Worm (Caenorhabditis elegans) whole organism, mixed stage, embryonic: ENCODE data around the gene ZC443.7.

Experiments used
- blmp-1 ChIP-seq: fragments of 150-350 bp; optimal IDR thresholded peaks from 2 replicates; lab custom pipeline; 2014; ENCODE audit warnings: missing biosample characterization, missing genetic modification characterization
- ces-1 ChIP-seq: fragments of 150-350 bp; optimal IDR thresholded peaks from 2 replicates; lab custom pipeline; 2014; ENCODE audit warnings: missing biosample characterization, missing genetic modification reagents, missing genetic modification characterization
- flh-1 ChIP-seq: fragments of 200-800 bp; sonication (Bioruptor generic); optimal IDR thresholded peaks from 2 replicates; lab custom pipeline; 2018; ENCODE audit warnings: mild to moderate bottlenecking, missing genetic modification characterization, moderate library complexity, missing compliant biosample characterization
- lsy-2 ChIP-seq: fragments of 150-350 bp; optimal IDR thresholded peaks from 2 replicates; lab custom pipeline; 2014; ENCODE audit warnings: missing biosample characterization, missing genetic modification characterization
- mep-1 ChIP-seq: fragments of 150-350 bp; optimal IDR thresholded peaks from 2 replicates; lab custom pipeline; 2017; ENCODE audit warnings: missing biosample characterization, missing genetic modification reagents, missing genetic modification characterization, inconsistent platforms
- nhr-237 ChIP-seq: fragments of 150-350 bp; optimal IDR thresholded peaks from 2 replicates; lab custom pipeline; 2014; ENCODE audit warnings: missing biosample characterization, missing genetic modification characterization
- nhr-28 ChIP-seq: fragments of 150-350 bp; optimal IDR thresholded peaks from 2 replicates; lab custom pipeline; 2014; ENCODE audit warnings: missing biosample characterization, missing genetic modification characterization
- nhr-76 ChIP-seq: sonication (generic microtip); optimal IDR thresholded peaks from 2 replicates; lab custom pipeline; 2017; ENCODE audit warnings: missing biosample characterization, missing genetic modification characterization
- pha-4 ChIP-seq: fragments of 150-350 bp; optimal IDR thresholded peaks from 2 replicates; lab custom pipeline; 2018; ENCODE audit warnings: missing biosample characterization, missing genetic modification reagents, missing genetic modification characterization
- sptf-1 ChIP-seq: sonication (generic microtip); optimal IDR thresholded peaks from 2 replicates; lab custom pipeline; 2017; ENCODE audit warnings: mild to moderate bottlenecking, missing genetic modification characterization, moderate library complexity, missing compliant biosample characterization
- tbx-8 ChIP-seq: fragments of 200-800 bp; sonication (Bioruptor generic); optimal IDR thresholded peaks from 2 replicates; lab custom pipeline; 2018; ENCODE audit warnings: mild to moderate bottlenecking, missing genetic modification characterization, moderate library complexity, missing compliant biosample characterization
- unc-62 ChIP-seq: fragments of 150-350 bp; optimal IDR thresholded peaks from 2 replicates; lab custom pipeline; 2014; ENCODE audit warnings: missing biosample characterization, missing genetic modification reagents, missing genetic modification characterization
- ztf-11 ChIP-seq: fragments of 150-350 bp; optimal IDR thresholded peaks from 2 replicates; lab custom pipeline; 2014; ENCODE audit warnings: missing biosample characterization, missing genetic modification characterization

ce11 chrV:12854766-12855165 lies 48.5 kb downstream of the ZC443.7 start, which contains the start of gene C44H9.7:
- no peak for TF ChIP-seq tbx-8 (GFP tag; lab: Kevin White, UChicago)
- TF ChIP-seq pha-4 (tag; lab: Kevin White, UChicago): no peak
- no peak for TF ChIP-seq lsy-2 (tag; lab: Kevin White, UChicago)
- TF ChIP-seq ztf-11 (tag; lab: Kevin White, UChicago): no peak
- no peak for TF ChIP-seq unc-62 (GFP tag; lab: Kevin White, UChicago)
- no peak for TF ChIP-seq nhr-237 (tag; lab: Kevin White, UChicago)
- TF ChIP-seq sptf-1 (tag; lab: Kevin White, UChicago): no peak
- no peak for TF ChIP-seq mep-1
- no peak for TF ChIP-seq flh-1 (GFP tag; lab: Kevin White, UChicago)
- no peak for TF ChIP-seq nhr-76 (tag; lab: Kevin White, UChicago)
- no peak for TF ChIP-seq blmp-1 (tag; lab: Kevin White, UChicago)
- no peak for TF ChIP-seq ces-1 (GFP tag; lab: Kevin White, UChicago)
- TF ChIP-seq nhr-28 (tag; lab: Kevin White, UChicago): no peak
